Fruit fly (Drosophila melanogaster) whole organism, wandering third instar larva: ENCODE data around the gene CG10343.

Experiments used
- dmrt93B ChIP-seq: fragments of 200-800 bp; sonication (Bioruptor generic); optimal IDR thresholded peaks from 2 replicates; lab custom pipeline; 2018; ENCODE audit warnings: missing biosample characterization, mild to moderate bottlenecking, missing genetic modification characterization
- tai ChIP-seq: sonication (Bioruptor generic); optimal IDR thresholded peaks from 2 replicates; lab custom pipeline; 2016; ENCODE audit warnings: missing biosample characterization, missing genetic modification characterization

DNA sequence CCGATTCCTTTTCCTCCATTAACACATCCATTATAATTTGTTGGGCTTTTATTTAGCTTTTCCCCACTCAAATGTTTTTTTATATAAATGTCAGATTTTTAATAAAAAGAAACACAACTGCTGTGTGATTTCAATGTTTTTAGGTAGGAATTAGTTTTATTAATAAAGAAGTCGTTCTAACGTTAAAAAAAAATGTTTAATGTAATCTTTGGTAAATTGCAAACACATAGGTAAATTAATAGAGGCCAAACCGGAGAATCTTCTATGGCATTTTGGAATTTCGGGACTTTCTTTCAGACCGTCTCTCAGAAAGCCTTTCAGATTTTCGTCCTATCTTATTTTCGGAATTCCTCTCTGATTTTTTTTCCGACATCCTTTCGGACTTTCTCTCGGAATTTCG lies 30.1 kb upstream of the CG10343 start, which contains the start of gene CG43339:
- TF ChIP-seq dmrt93B (GFP tag; lab: Kevin White, UChicago) (no peak), tai (GFP tag; lab: Kevin White, UChicago) (no peak)
